Fruit fly (Drosophila melanogaster): ENCODE results near the gene RecQ5.

RecQ5 gene

DNA sequence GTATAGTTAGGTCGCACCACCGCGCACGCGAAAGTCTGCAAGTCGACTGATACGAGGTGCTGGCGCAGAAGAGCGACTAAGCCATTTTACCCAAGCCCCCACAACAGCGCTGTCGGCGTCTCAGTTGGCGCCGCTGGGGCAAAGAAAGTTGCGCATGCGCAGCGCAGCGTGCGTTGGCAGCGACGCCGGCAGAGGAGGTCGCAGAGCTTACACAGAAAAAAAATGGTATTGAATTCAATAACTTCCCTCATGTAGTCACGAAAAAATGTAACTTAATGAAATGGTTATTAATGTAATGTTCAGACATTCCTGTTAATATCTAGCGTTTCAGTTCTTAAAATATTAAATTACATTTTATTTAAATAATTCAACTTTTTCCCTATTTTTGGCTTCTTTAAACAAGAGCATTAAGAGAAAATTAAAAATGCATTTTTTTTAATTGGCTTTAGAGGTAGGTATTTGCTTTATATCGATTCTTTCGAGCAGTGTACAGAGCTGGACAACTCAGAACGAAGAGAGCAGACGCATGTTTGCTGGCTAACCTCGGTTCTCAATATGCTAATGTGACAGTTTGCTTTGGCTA lies 46.3 kb upstream of the RecQ5 start, which contains the start of gene CG4914 (continued):
- TF ChIP-seq ERR (GFP tag; optimal IDR thresholded peaks at IDR 0.05) (no peak), Atf6 (GFP tag; IDR thresholded peaks at IDR 0.05) (peak; percentile 35; the same call in 1 of the 2 replicates), pzg (GFP tag; optimal IDR thresholded peaks at IDR 0.05) (no peak), Poxn (GFP tag; IDR thresholded peaks at IDR 0.05) (no peak), exex (tag; optimal IDR thresholded peaks at IDR 0.05) (no peak), CG32772 (GFP tag; IDR thresholded peaks at IDR 0.05) (peak; percentile 50; the same call in 1 of the 2 replicates), trh (GFP tag; optimal IDR thresholded peaks at IDR 0.05) (peak; percentile 66), CG6791 (GFP tag; IDR thresholded peaks at IDR 0.05; ENCODE audit: partially characterized antibody) (no peak), zen2 (GFP tag; IDR thresholded peaks at IDR 0.05; ENCODE audit: partially characterized antibody) (no peak), CG8924 (tag; optimal IDR thresholded peaks at IDR 0.05) (peak; percentile 80), crc (GFP tag; optimal IDR thresholded peaks at IDR 0.05) (no peak), jigr1 (GFP tag; IDR thresholded peaks at IDR 0.05) (no peak), Hr78 (GFP tag; optimal IDR thresholded peaks at IDR 0.05) (peak in 1 of 2 experiments; percentile 77), CG10565 (GFP tag; optimal IDR thresholded peaks at IDR 0.05) (no peak), CG2678 (tag; optimal IDR thresholded peaks at IDR 0.05) (peak; percentile 85), Fer2 (tag; optimal IDR thresholded peaks at IDR 0.05) (no peak), vvl (GFP tag; IDR thresholded peaks at IDR 0.05) (peak; percentile 76), Awh (GFP tag; IDR thresholded peaks at IDR 0.05) (peak; percentile 77; the same call in 1 of the 2 replicates), fru (optimal IDR thresholded peaks at IDR 0.05) (no peak), Dbx (GFP tag; IDR thresholded peaks at IDR 0.05) (no peak), Hmr (GFP tag; optimal IDR thresholded peaks at IDR 0.05) (peak; percentile 47), CG2712 (tag; optimal IDR thresholded peaks at IDR 0.05) (peak; percentile 95), B-H2 (GFP tag; optimal IDR thresholded peaks at IDR 0.05) (no peak), sc (optimal IDR thresholded peaks at IDR 0.05) (no peak), sc (GFP tag; optimal IDR thresholded peaks at IDR 0.05) (peak; percentile 82), sqz (GFP tag; optimal IDR thresholded peaks at IDR 0.05) (peak; percentile 69), mam (GFP tag; optimal IDR thresholded peaks at IDR 0.05) (peak; percentile 7), CG4707 (GFP tag; optimal IDR thresholded peaks at IDR 0.05) (peak; percentile 26), CG6854 (GFP tag; optimal IDR thresholded peaks at IDR 0.05) (no peak), Camta (GFP tag; optimal IDR thresholded peaks at IDR 0.05) (peak; percentile 52), jumu (GFP tag; optimal IDR thresholded peaks at IDR 0.05) (no peak), CG43689 (GFP tag; IDR thresholded peaks at IDR 0.05) (no peak), sim (GFP tag; IDR thresholded peaks at IDR 0.05) (0 out of 2 replicates have a peak, but pooled peaks have one; percentile 12), HLH4C (GFP tag; IDR thresholded peaks at IDR 0.05; ENCODE audit: partially characterized antibody) (no peak), ab (GFP tag; optimal IDR thresholded peaks at IDR 0.05) (no peak), wek (GFP tag; optimal IDR thresholded peaks at IDR 0.05) (no peak), BtbVII (GFP tag; optimal IDR thresholded peaks at IDR 0.05) (peak; percentile 11), CG16863 (GFP tag; optimal IDR thresholded peaks at IDR 0.05) (peak; percentile 8), al (GFP tag; IDR thresholded peaks at IDR 0.05) (peak; percentile 49; the same call in 1 of the 2 replicates), Hr51 (GFP tag; optimal IDR thresholded peaks at IDR 0.05) (peak in 1 of 2 experiments; percentile 76), p53 (GFP tag; optimal IDR thresholded peaks at IDR 0.05) (no peak), Vsx1 (GFP tag; optimal IDR thresholded peaks at IDR 0.05) (peak; percentile 42), tup (GFP tag; optimal IDR thresholded peaks at IDR 0.05) (no peak), CG3838 (GFP tag; optimal IDR thresholded peaks at IDR 0.05) (no peak), Hmx (GFP tag; optimal IDR thresholded peaks at IDR 0.05) (peak; percentile 3), CG34376 (GFP tag; optimal IDR thresholded peaks at IDR 0.05) (no peak), CG15011 (GFP tag; optimal IDR thresholded peaks at IDR 0.05) (peak; percentile 59), Lim3 (GFP tag; IDR thresholded peaks at IDR 0.05) (no peak), CG2199 (GFP tag; IDR thresholded peaks at IDR 0.05) (no peak), sd (tag; optimal IDR thresholded peaks at IDR 0.05) (peak; percentile 41)
